Worm (Caenorhabditis elegans) whole organism, mixed stage, embryonic: ENCODE measurements around the gene gpdh-2.

Source experiments
- M03D4.4 ChIP-seq: sonication (generic microtip); optimal IDR thresholded peaks from 2 replicates; lab custom pipeline; 2017; ENCODE audit warnings: mild to moderate bottlenecking, missing genetic modification characterization, missing compliant biosample characterization
- bed-3 ChIP-seq: fragments of 200-800 bp; sonication (Bioruptor generic); optimal IDR thresholded peaks from 3 replicates; lab custom pipeline; 2018; ENCODE audit warnings: mild to moderate bottlenecking, missing genetic modification characterization, moderate library complexity, missing compliant biosample characterization
- blmp-1 ChIP-seq: fragments of 150-350 bp; optimal IDR thresholded peaks from 2 replicates; lab custom pipeline; 2014; ENCODE audit warnings: missing biosample characterization, missing genetic modification characterization
- ceh-39 ChIP-seq: fragments of 150-350 bp; optimal IDR thresholded peaks from 2 replicates; lab custom pipeline; 2014; ENCODE audit warnings: missing biosample characterization, missing genetic modification characterization
- ceh-43 ChIP-seq: fragments of 200-800 bp; sonication (Bioruptor generic); optimal IDR thresholded peaks from 2 replicates; lab custom pipeline; 2018; ENCODE audit warnings: mild to moderate bottlenecking, missing genetic modification characterization, moderate library complexity, missing compliant biosample characterization
- ceh-83 ChIP-seq: fragments of 200-800 bp; sonication (Bioruptor generic); optimal IDR thresholded peaks from 2 replicates; lab custom pipeline; 2018; ENCODE audit warnings: mild to moderate bottlenecking, missing genetic modification characterization, missing compliant biosample characterization
- ces-1 ChIP-seq: fragments of 150-350 bp; optimal IDR thresholded peaks from 2 replicates; lab custom pipeline; 2014; ENCODE audit warnings: missing biosample characterization, missing genetic modification reagents, missing genetic modification characterization
- cnd-1 ChIP-seq: fragments of 200-800 bp; sonication (Bioruptor generic); optimal IDR thresholded peaks from 2 replicates; lab custom pipeline; 2018; ENCODE audit warnings: mild to moderate bottlenecking, missing genetic modification characterization, missing compliant biosample characterization
- drap-1 ChIP-seq: fragments of 200-800 bp; sonication (Bioruptor generic); optimal IDR thresholded peaks from 3 replicates; lab custom pipeline; 2018; ENCODE audit warnings: mild to moderate bottlenecking, missing genetic modification characterization, missing compliant biosample characterization
- elt-1 ChIP-seq: sonication (generic microtip); optimal IDR thresholded peaks from 2 replicates; lab custom pipeline; 2017; ENCODE audit warnings: missing genetic modification characterization, mild to moderate bottlenecking, missing compliant biosample characterization, antibody characterized with exemption, moderate library complexity, borderline replicate concordance; ENCODE audit not compliant: insufficient read depth
- elt-3 ChIP-seq: fragments of 150-350 bp; optimal IDR thresholded peaks from 2 replicates; lab custom pipeline; 2014; ENCODE audit warnings: missing biosample characterization, missing genetic modification characterization
- flh-1 ChIP-seq: fragments of 200-800 bp; sonication (Bioruptor generic); optimal IDR thresholded peaks from 2 replicates; lab custom pipeline; 2018; ENCODE audit warnings: mild to moderate bottlenecking, missing genetic modification characterization, moderate library complexity, missing compliant biosample characterization
- ham-2 ChIP-seq: fragments of 200-800 bp; sonication (Bioruptor generic); optimal IDR thresholded peaks from 2 replicates; lab custom pipeline; 2018; ENCODE audit warnings: mild to moderate bottlenecking, missing genetic modification characterization, missing compliant biosample characterization
- hlh-1 ChIP-seq: fragments of 150-350 bp; optimal IDR thresholded peaks from 2 replicates; lab custom pipeline; 2014; ENCODE audit warnings: missing biosample characterization, missing genetic modification reagents, missing genetic modification characterization
- lin-13 ChIP-seq: fragments of 150-350 bp; optimal IDR thresholded peaks from 2 replicates; lab custom pipeline; 2014; ENCODE audit warnings: missing biosample characterization, missing genetic modification characterization
- lin-32 ChIP-seq: fragments of 200-800 bp; sonication (Bioruptor generic); optimal IDR thresholded peaks from 2 replicates; lab custom pipeline; 2018; ENCODE audit warnings: mild to moderate bottlenecking, missing genetic modification characterization, missing compliant biosample characterization
- lsy-2 ChIP-seq: fragments of 150-350 bp; optimal IDR thresholded peaks from 2 replicates; lab custom pipeline; 2014; ENCODE audit warnings: missing biosample characterization, missing genetic modification characterization
- mab-5 ChIP-seq: fragments of 150-350 bp; optimal IDR thresholded peaks from 2 replicates; lab custom pipeline; 2014; ENCODE audit warnings: missing biosample characterization, missing genetic modification characterization
- mep-1 ChIP-seq: fragments of 150-350 bp; optimal IDR thresholded peaks from 2 replicates; lab custom pipeline; 2017; ENCODE audit warnings: missing biosample characterization, missing genetic modification reagents, missing genetic modification characterization, inconsistent platforms
- mls-2 ChIP-seq: sonication (generic microtip); optimal IDR thresholded peaks from 2 replicates; lab custom pipeline; 2016; ENCODE audit warnings: mild to moderate bottlenecking, missing genetic modification characterization, moderate library complexity, missing compliant biosample characterization
- nhr-12 ChIP-seq: fragments of 150-350 bp; optimal IDR thresholded peaks from 2 replicates; lab custom pipeline; 2014; ENCODE audit warnings: missing biosample characterization, missing genetic modification characterization
- nhr-2 ChIP-seq: fragments of 150-350 bp; optimal IDR thresholded peaks from 2 replicates; lab custom pipeline; 2014; ENCODE audit warnings: missing biosample characterization, missing genetic modification characterization
- nhr-237 ChIP-seq: fragments of 150-350 bp; optimal IDR thresholded peaks from 2 replicates; lab custom pipeline; 2014; ENCODE audit warnings: missing biosample characterization, missing genetic modification characterization
- nhr-28 ChIP-seq: fragments of 150-350 bp; optimal IDR thresholded peaks from 2 replicates; lab custom pipeline; 2014; ENCODE audit warnings: missing biosample characterization, missing genetic modification characterization
- nhr-76 ChIP-seq: sonication (generic microtip); optimal IDR thresholded peaks from 2 replicates; lab custom pipeline; 2017; ENCODE audit warnings: missing biosample characterization, missing genetic modification characterization
- pha-4 ChIP-seq: fragments of 150-350 bp; optimal IDR thresholded peaks from 2 replicates; lab custom pipeline; 2018; ENCODE audit warnings: missing biosample characterization, missing genetic modification reagents, missing genetic modification characterization
- sem-2 ChIP-seq: fragments of 200-800 bp; sonication (Bioruptor generic); optimal IDR thresholded peaks from 2 replicates; lab custom pipeline; 2018; ENCODE audit warnings: mild to moderate bottlenecking, missing genetic modification characterization, missing compliant biosample characterization
- snpc-4 ChIP-seq: fragments of 150-350 bp; optimal IDR thresholded peaks from 2 replicates; lab custom pipeline; 2014; ENCODE audit warnings: missing biosample characterization, missing genetic modification characterization
- sptf-1 ChIP-seq: sonication (generic microtip); optimal IDR thresholded peaks from 2 replicates; lab custom pipeline; 2017; ENCODE audit warnings: mild to moderate bottlenecking, missing genetic modification characterization, moderate library complexity, missing compliant biosample characterization
- tbx-8 ChIP-seq: fragments of 200-800 bp; sonication (Bioruptor generic); optimal IDR thresholded peaks from 2 replicates; lab custom pipeline; 2018; ENCODE audit warnings: mild to moderate bottlenecking, missing genetic modification characterization, moderate library complexity, missing compliant biosample characterization
- unc-120 ChIP-seq: sonication (generic microtip); optimal IDR thresholded peaks from 2 replicates; lab custom pipeline; 2017; ENCODE audit warnings: missing genetic modification characterization, missing compliant biosample characterization; ENCODE audit not compliant: poor library complexity, severe bottlenecking
- unc-39 ChIP-seq: fragments of 150-350 bp; optimal IDR thresholded peaks from 2 replicates; lab custom pipeline; 2014; ENCODE audit warnings: missing biosample characterization, missing genetic modification characterization
- unc-62 ChIP-seq: fragments of 150-350 bp; optimal IDR thresholded peaks from 2 replicates; lab custom pipeline; 2014; ENCODE audit warnings: missing biosample characterization, missing genetic modification reagents, missing genetic modification characterization
- zip-8 ChIP-seq: fragments of 150-350 bp; optimal IDR thresholded peaks from 2 replicates; lab custom pipeline; 2014; ENCODE audit warnings: missing biosample characterization, missing genetic modification characterization
- ztf-11 ChIP-seq: fragments of 150-350 bp; optimal IDR thresholded peaks from 2 replicates; lab custom pipeline; 2014; ENCODE audit warnings: missing biosample characterization, missing genetic modification characterization

The gpdh-2 gene

DNA sequence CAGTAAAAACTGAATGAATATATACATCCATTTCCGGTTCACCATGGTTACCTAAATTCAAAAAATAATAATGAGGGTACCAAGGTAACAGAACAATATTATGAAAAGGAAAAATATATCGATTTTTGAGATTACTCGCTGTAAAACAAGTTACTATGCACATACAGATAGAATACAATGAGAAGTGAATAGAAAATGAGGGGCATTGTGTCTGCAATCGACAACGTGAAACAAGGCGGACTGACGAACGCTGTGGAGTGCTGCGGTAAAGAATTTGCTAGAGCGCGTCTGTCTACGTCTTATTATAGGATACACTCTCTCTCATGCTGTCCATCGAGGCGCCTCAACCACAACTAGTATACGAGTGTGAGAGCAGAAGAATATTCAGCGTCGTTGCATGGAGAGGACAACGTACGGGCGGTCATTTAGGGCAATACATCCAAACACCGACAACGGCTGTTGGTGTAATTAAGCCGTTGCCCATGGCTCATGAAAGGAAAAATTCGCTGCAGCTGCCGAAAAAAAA is 41.8 kb downstream of the gpdh-2 start, which contains the start of gene cnx-1:
TSS of gene cnx-1 (minus strand) at position 51 of the 526 bp plus-strand sequence.
- TF ChIP-seq ham-2 (GFP tag; lab: Kevin White, UChicago) (peak; percentile 34), blmp-1 (tag; lab: Kevin White, UChicago) (no peak), sptf-1 (peak; percentile 29), lsy-2 (tag; lab: Kevin White, UChicago) (no peak), nhr-76 (tag; lab: Kevin White, UChicago) (no peak), unc-120 (tag; lab: Kevin White, UChicago) (peak; percentile 30), hlh-1 (tag; lab: Kevin White, UChicago) (no peak), cnd-1 (peak; percentile 67), nhr-2 (tag; lab: Kevin White, UChicago) (peak; percentile 84), elt-1 (tag; lab: Kevin White, UChicago) (no peak), unc-62 (GFP tag; lab: Kevin White, UChicago) (peak; percentile 38), mep-1 (tag; lab: Kevin White, UChicago) (peak; percentile 8), nhr-28 (tag; lab: Kevin White, UChicago) (no peak), ztf-11 (no peak), mab-5 (tag; lab: Kevin White, UChicago) (no peak), elt-3 (no peak), nhr-237 (tag; lab: Kevin White, UChicago) (no peak), lin-32 (peak; percentile 16), pha-4 (tag; lab: Kevin White, UChicago) (no peak), sem-2 (GFP tag; lab: Kevin White, UChicago) (no peak), nhr-12 (tag; lab: Kevin White, UChicago) (no peak), tbx-8 (GFP tag; lab: Kevin White, UChicago) (no peak), ceh-43 (GFP tag; lab: Kevin White, UChicago) (no peak), ceh-39 (tag; lab: Kevin White, UChicago) (no peak), unc-39 (tag; lab: Kevin White, UChicago) (no peak), mls-2 (tag; lab: Kevin White, UChicago) (peak; percentile 73), flh-1 (GFP tag; lab: Kevin White, UChicago) (no peak), bed-3 (GFP tag; lab: Kevin White, UChicago) (no peak), zip-8 (tag; lab: Kevin White, UChicago) (no peak), ceh-83 (GFP tag; lab: Kevin White, UChicago) (no peak), ces-1 (GFP tag; lab: Kevin White, UChicago) (peak; percentile 4), drap-1 (no peak), snpc-4 (tag; lab: Kevin White, UChicago) (no peak), lin-13 (tag; lab: Kevin White, UChicago) (no peak), M03D4.4 (no peak)

DNA sequence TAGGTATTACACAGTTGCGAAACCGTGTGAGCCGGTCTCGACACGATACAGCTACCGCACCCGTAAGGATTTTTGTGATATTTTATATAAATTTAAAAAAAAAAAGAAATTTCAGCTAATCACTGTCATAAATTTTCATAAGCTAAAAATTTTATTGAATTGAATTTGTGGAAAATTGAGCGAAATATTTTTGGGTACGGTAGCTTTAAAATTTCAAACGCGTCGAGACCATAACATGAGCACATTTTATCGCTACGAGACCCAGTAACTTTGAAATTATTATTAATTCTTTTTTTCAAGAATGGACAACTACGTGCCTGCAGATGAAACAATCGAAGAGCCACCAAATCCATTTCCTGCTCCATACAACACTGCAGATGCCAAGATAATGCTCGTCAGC is 45.8 kb downstream of the gpdh-2 start, which contains the start of gene ZK632.14:
TSS of gene ZK632.14 (plus strand) at position 301 of the 400 bp plus-strand sequence.
- TF ChIP-seq blmp-1 (tag; lab: Kevin White, UChicago) = no peak
- TF ChIP-seq unc-39 (tag; lab: Kevin White, UChicago) = no peak
- no peak for TF ChIP-seq sptf-1
- TF ChIP-seq lsy-2 (tag; lab: Kevin White, UChicago) = no peak
- no peak for TF ChIP-seq zip-8 (tag; lab: Kevin White, UChicago)
- TF ChIP-seq M03D4.4 = no peak
- TF ChIP-seq elt-3 = no peak
- TF ChIP-seq bed-3 (GFP tag; lab: Kevin White, UChicago) = no peak
- TF ChIP-seq nhr-76 (tag; lab: Kevin White, UChicago) = no peak
- TF ChIP-seq nhr-28 (tag; lab: Kevin White, UChicago) = no peak
- no peak for TF ChIP-seq nhr-237 (tag; lab: Kevin White, UChicago)
- TF ChIP-seq mab-5 (tag; lab: Kevin White, UChicago) = no peak
- TF ChIP-seq hlh-1 (tag; lab: Kevin White, UChicago) = no peak
- TF ChIP-seq mls-2 (tag; lab: Kevin White, UChicago) = no peak

DNA sequence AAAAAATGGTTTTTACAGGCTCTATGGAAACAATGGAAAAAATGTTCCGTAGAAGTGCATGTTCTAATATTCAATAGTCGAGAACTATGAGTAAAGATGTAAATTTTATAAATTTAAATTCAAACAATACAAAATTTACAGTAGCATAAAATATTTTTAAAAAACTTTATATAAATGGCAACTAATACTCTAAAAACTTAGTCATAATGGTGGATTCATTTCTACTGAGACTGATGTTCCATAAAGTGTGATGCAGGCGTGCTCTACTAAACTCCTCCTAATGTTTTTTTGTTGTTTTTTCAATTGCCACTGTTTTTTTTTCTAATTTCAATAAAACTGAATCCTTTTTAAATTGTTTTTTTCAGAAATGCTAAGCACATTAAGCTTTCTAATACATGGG is 50.8 kb downstream of the gpdh-2 start, which contains the start of gene gtap-2:
TSS of gene gtap-2 (plus strand) at position 366 of the 400 bp plus-strand sequence.
- TF ChIP-seq lsy-2 (tag; lab: Kevin White, UChicago) = peak; percentile 35
- TF ChIP-seq lin-32 = no peak
- no peak for TF ChIP-seq elt-3
- peak; percentile 72 for TF ChIP-seq ces-1 (GFP tag; lab: Kevin White, UChicago)
